Fruit fly (Drosophila melanogaster) whole organism, embryonic: ENCODE data around the gene Mec2.

Experiments used
- Asciz ChIP-seq: fragments of 200-800 bp; sonication (Bioruptor generic); optimal IDR thresholded peaks from 2 replicates; lab custom pipeline; 2017; ENCODE audit warnings: missing biosample characterization, mild to moderate bottlenecking, missing genetic modification characterization, missing genetic modification reagents
- CG10321 ChIP-seq: fragments of 200-800 bp; sonication (Bioruptor generic); IDR thresholded peaks from 2 replicates; pipeline ENCODE4 v1.3.6; 2022; ENCODE audit warnings: missing biosample characterization, missing genetic modification characterization
- CG11398 ChIP-seq: fragments of 200-800 bp; sonication (Bioruptor generic); optimal IDR thresholded peaks from 2 replicates; lab custom pipeline; 2016; ENCODE audit warnings: missing biosample characterization, missing genetic modification characterization
- CG12219 ChIP-seq: fragments of 200-800 bp; sonication (Bioruptor generic); optimal IDR thresholded peaks from 3 replicates; lab custom pipeline; 2018; ENCODE audit warnings: missing biosample characterization, mild to moderate bottlenecking, missing genetic modification characterization
- CG1647 ChIP-seq: fragments of 200-800 bp; sonication (Bioruptor generic); optimal IDR thresholded peaks from 3 replicates; lab custom pipeline; 2016; ENCODE audit warnings: missing biosample characterization, missing genetic modification characterization
- CG16815 ChIP-seq: fragments of 200-800 bp; sonication (Bioruptor generic); optimal IDR thresholded peaks from 3 replicates; lab custom pipeline; 2017; ENCODE audit warnings: missing biosample characterization, mild to moderate bottlenecking, missing genetic modification characterization
- CG2712 ChIP-seq: fragments of 200-800 bp; optimal IDR thresholded peaks from 3 replicates; lab custom pipeline; 2019; ENCODE audit warnings: missing biosample characterization, mild to moderate bottlenecking, missing genetic modification characterization, moderate library complexity
- CG30431 ChIP-seq: fragments of 200-800 bp; sonication (Bioruptor generic); optimal IDR thresholded peaks from 2 replicates; lab custom pipeline; 2017; ENCODE audit warnings: missing biosample characterization, missing genetic modification characterization
- CG31365 ChIP-seq: fragments of 200-800 bp; sonication (Bioruptor generic); optimal IDR thresholded peaks from 2 replicates; lab custom pipeline; 2018; ENCODE audit warnings: missing biosample characterization, mild to moderate bottlenecking, missing genetic modification characterization
- CG32772 ChIP-seq: fragments of 200-800 bp; sonication (Bioruptor generic); IDR thresholded peaks from 2 replicates; pipeline ENCODE4 v1.3.6; 2022; ENCODE audit warnings: missing biosample characterization, missing genetic modification characterization
- CG3838 ChIP-seq: fragments of 200-800 bp; sonication (Bioruptor generic); optimal IDR thresholded peaks from 3 replicates; lab custom pipeline; 2016; ENCODE audit warnings: missing biosample characterization, missing genetic modification characterization
- CG42726 ChIP-seq: fragments of 200-800 bp; sonication (Bioruptor generic); IDR thresholded peaks from 2 replicates; pipeline ENCODE4 v1.3.6; 2022; ENCODE audit warnings: missing biosample characterization, missing genetic modification characterization; ENCODE audit not compliant: partially characterized antibody
- CG4617 ChIP-seq: fragments of 200-800 bp; sonication (Bioruptor generic); optimal IDR thresholded peaks from 3 replicates; lab custom pipeline; 2016; ENCODE audit warnings: missing biosample characterization, missing genetic modification characterization, borderline replicate concordance
- CG4707 ChIP-seq: fragments of 200-800 bp; sonication (Bioruptor generic); optimal IDR thresholded peaks from 2 replicates; lab custom pipeline; 2018; ENCODE audit warnings: missing biosample characterization, mild to moderate bottlenecking, missing genetic modification characterization, moderate library complexity
- CG5245 ChIP-seq: fragments of 200-800 bp; sonication (Bioruptor generic); optimal IDR thresholded peaks from 3 replicates; lab custom pipeline; 2016; ENCODE audit warnings: missing biosample characterization, missing genetic modification characterization
- CG6765 ChIP-seq: fragments of 200-800 bp; sonication (Bioruptor generic); optimal IDR thresholded peaks from 3 replicates; lab custom pipeline; 2017; ENCODE audit warnings: missing biosample characterization, mild to moderate bottlenecking, missing genetic modification characterization
- CG7745 ChIP-seq: fragments of 200-800 bp; sonication (Bioruptor generic); optimal IDR thresholded peaks from 2 replicates; lab custom pipeline; 2018; ENCODE audit warnings: missing biosample characterization, mild to moderate bottlenecking, missing genetic modification characterization, moderate library complexity
- CG8281 ChIP-seq: fragments of 200-800 bp; sonication (Bioruptor generic); optimal IDR thresholded peaks from 2 replicates; lab custom pipeline; 2018; ENCODE audit warnings: missing biosample characterization, mild to moderate bottlenecking, missing genetic modification characterization, moderate library complexity
- CG8765 ChIP-seq: fragments of 200-800 bp; sonication (Bioruptor generic); IDR thresholded peaks from 2 replicates; pipeline ENCODE4 v1.3.6; 2022; ENCODE audit warnings: missing biosample characterization, missing genetic modification characterization
- Dbx ChIP-seq: fragments of 200-800 bp; sonication (Bioruptor generic); IDR thresholded peaks from 3 replicates; pipeline ENCODE4 v1.3.6; 2022; ENCODE audit warnings: missing biosample characterization, missing genetic modification characterization
- Dfd ChIP-seq, 2 experiments: fragments of >200 bp; optimal IDR thresholded peaks; 2 replicates each; lab custom pipeline; 2017; ENCODE audit warnings: missing biosample characterization in 2 of 2, missing genetic modification characterization in 2 of 2
- Dip2 ChIP-seq: fragments of 200-800 bp; sonication (Bioruptor generic); IDR thresholded peaks from 2 replicates; pipeline ENCODE4 v1.3.6; 2022; ENCODE audit warnings: missing biosample characterization, missing genetic modification characterization
- E2f1 ChIP-seq: fragments of 200-800 bp; sonication (Bioruptor generic); IDR thresholded peaks from 2 replicates; pipeline ENCODE4 v1.3.6; 2022; ENCODE audit warnings: missing biosample characterization, missing genetic modification characterization
- Elba2 ChIP-seq: fragments of 200-800 bp; sonication (Bioruptor generic); optimal IDR thresholded peaks from 3 replicates; lab custom pipeline; 2016; ENCODE audit warnings: missing biosample characterization, missing genetic modification characterization
- Hey ChIP-seq: fragments of 200-800 bp; sonication (Bioruptor generic); optimal IDR thresholded peaks from 3 replicates; lab custom pipeline; 2018; ENCODE audit warnings: missing biosample characterization, mild to moderate bottlenecking, missing genetic modification characterization
- Meics ChIP-seq: fragments of 200-800 bp; sonication (Bioruptor generic); optimal IDR thresholded peaks from 2 replicates; lab custom pipeline; 2017; ENCODE audit warnings: missing biosample characterization, mild to moderate bottlenecking, missing genetic modification characterization
- Pdp1 ChIP-seq, 2 experiments: fragments of 200-800 bp; sonication (Bioruptor generic); optimal IDR thresholded peaks; 3 replicates each; lab custom pipeline; 2016; ENCODE audit warnings: missing biosample characterization in 2 of 2, missing genetic modification characterization in 2 of 2, mild to moderate bottlenecking in 1 of 2, moderate library complexity in 1 of 2
- Sox102F ChIP-seq: fragments of 200-800 bp; sonication (Bioruptor generic); optimal IDR thresholded peaks from 2 replicates; lab custom pipeline; 2018; ENCODE audit warnings: missing biosample characterization, mild to moderate bottlenecking, missing genetic modification characterization, moderate library complexity
- Stat92E ChIP-seq, 3 experiments: fragments of >200 bp in 2 of 3; fragments of 200-800 bp in 1 of 3; sonication (Bioruptor generic) in 1 of 3; optimal IDR thresholded peaks; 2 replicates each; lab custom pipeline; 2017 to 2019; ENCODE audit warnings: missing biosample characterization in 3 of 3, missing genetic modification characterization in 3 of 3, mild to moderate bottlenecking in 1 of 3, moderate library complexity in 1 of 3
- TFAM ChIP-seq: fragments of 200-800 bp; sonication (Bioruptor generic); optimal IDR thresholded peaks from 2 replicates; lab custom pipeline; 2017; ENCODE audit warnings: missing biosample characterization, missing genetic modification characterization, inconsistent platforms
- al ChIP-seq: fragments of 200-800 bp; sonication (Bioruptor generic); IDR thresholded peaks from 2 replicates; pipeline ENCODE4 v1.3.6; 2022; ENCODE audit warnings: missing biosample characterization, missing genetic modification characterization
- aop ChIP-seq: fragments of 200-800 bp; sonication (Bioruptor generic); IDR thresholded peaks from 2 replicates; pipeline ENCODE4 v1.3.6; 2022; ENCODE audit warnings: missing biosample characterization, missing genetic modification characterization
- bbx ChIP-seq: fragments of 200-800 bp; sonication (Bioruptor generic); IDR thresholded peaks from 2 replicates; pipeline ENCODE4 v1.3.6; 2022; ENCODE audit warnings: missing biosample characterization, missing genetic modification characterization; ENCODE audit not compliant: partially characterized antibody
- dati ChIP-seq: fragments of 200-800 bp; sonication (Bioruptor generic); IDR thresholded peaks from 2 replicates; pipeline ENCODE4 v1.3.6; 2022; ENCODE audit warnings: missing biosample characterization, missing genetic modification characterization
- disco-r ChIP-seq: fragments of 200-800 bp; sonication (Bioruptor generic); optimal IDR thresholded peaks from 2 replicates; lab custom pipeline; 2016; ENCODE audit warnings: missing biosample characterization, missing genetic modification characterization
- fu2 ChIP-seq: fragments of 200-800 bp; sonication (Bioruptor generic); optimal IDR thresholded peaks from 2 replicates; lab custom pipeline; 2016; ENCODE audit warnings: missing biosample characterization, missing genetic modification characterization
- gcm ChIP-seq: fragments of 200-800 bp; sonication (Bioruptor generic); optimal IDR thresholded peaks from 2 replicates; lab custom pipeline; 2019; ENCODE audit warnings: missing biosample characterization, mild to moderate bottlenecking, missing genetic modification characterization, moderate library complexity
- kni ChIP-seq: fragments of 200-800 bp; sonication (Bioruptor generic); optimal IDR thresholded peaks from 3 replicates; lab custom pipeline; 2017; ENCODE audit warnings: mild to moderate bottlenecking, missing biosample characterization, missing genetic modification reagents, missing genetic modification characterization
- lbe ChIP-seq: fragments of 200-800 bp; sonication (Bioruptor generic); optimal IDR thresholded peaks from 2 replicates; lab custom pipeline; 2016; ENCODE audit warnings: missing biosample characterization, mild to moderate bottlenecking, missing genetic modification characterization
- maf-S ChIP-seq: fragments of 200-800 bp; sonication (Bioruptor generic); optimal IDR thresholded peaks from 2 replicates; lab custom pipeline; 2016; ENCODE audit warnings: missing biosample characterization, missing genetic modification characterization
- salm ChIP-seq: fragments of 200-800 bp; sonication (Bioruptor generic); optimal IDR thresholded peaks from 2 replicates; lab custom pipeline; 2018; ENCODE audit warnings: missing biosample characterization, mild to moderate bottlenecking, missing genetic modification characterization
- seq ChIP-seq: fragments of 200-800 bp; sonication (Bioruptor generic); IDR thresholded peaks from 2 replicates; pipeline ENCODE4 v1.3.6; 2022; ENCODE audit warnings: missing biosample characterization, missing genetic modification characterization
- tap ChIP-seq: fragments of 200-800 bp; optimal IDR thresholded peaks from 3 replicates; lab custom pipeline; 2019; ENCODE audit warnings: missing biosample characterization, mild to moderate bottlenecking, missing genetic modification characterization, moderate library complexity
- tll ChIP-seq, 2 experiments: fragments of 200-800 bp in 1 of 2; fragments of >200 bp in 1 of 2; sonication (Bioruptor generic) in 1 of 2; optimal IDR thresholded peaks; 2 replicates each; lab custom pipeline; 2017 to 2019; ENCODE audit warnings: missing biosample characterization in 2 of 2, missing genetic modification characterization in 2 of 2, mild to moderate bottlenecking in 1 of 2, moderate library complexity in 1 of 2
- trh ChIP-seq: fragments of 200-800 bp; sonication (Bioruptor generic); optimal IDR thresholded peaks from 2 replicates; lab custom pipeline; 2016; ENCODE audit warnings: missing biosample characterization, missing genetic modification characterization
- twi ChIP-seq: fragments of 200-800 bp; optimal IDR thresholded peaks from 2 replicates; lab custom pipeline; 2019; ENCODE audit warnings: missing biosample characterization, mild to moderate bottlenecking, missing genetic modification characterization, moderate library complexity
- vnd ChIP-seq: fragments of 200-800 bp; sonication (Bioruptor generic); IDR thresholded peaks from 3 replicates; pipeline ENCODE4 v1.3.6; 2022; ENCODE audit warnings: missing biosample characterization, missing genetic modification characterization; ENCODE audit not compliant: partially characterized antibody
- wek ChIP-seq: fragments of 200-800 bp; sonication (Bioruptor generic); optimal IDR thresholded peaks from 3 replicates; lab custom pipeline; 2018; ENCODE audit warnings: missing biosample characterization, mild to moderate bottlenecking, missing genetic modification characterization, moderate library complexity
- yki ChIP-seq: fragments of >200 bp; optimal IDR thresholded peaks from 3 replicates; lab custom pipeline; 2018
- zen2 ChIP-seq: fragments of 200-800 bp; sonication (Bioruptor generic); IDR thresholded peaks from 3 replicates; pipeline ENCODE4 v1.3.6; 2022; ENCODE audit warnings: missing biosample characterization, missing genetic modification characterization; ENCODE audit not compliant: partially characterized antibody

Gene Mec2

dm6 chrX:19155922-19156437 lies 31.9 kb upstream of the Mec2 start (continued):
- TF ChIP-seq CG5245 (GFP tag; lab: Kevin White, UChicago) (peak; percentile 51), CG11398 (no peak), Stat92E (GFP tag; optimal IDR thresholded peaks at IDR 0.05; lab: Kevin White, UChicago) (peak in 1 of 3 experiments; percentile 85), Hey (tag; lab: Kevin White, UChicago) (no peak), wek (GFP tag; lab: Kevin White, UChicago) (no peak), Pdp1 (GFP tag; optimal IDR thresholded peaks at IDR 0.05; lab: Kevin White, UChicago) (peak; percentile 35 to 72), lbe (GFP tag; lab: Kevin White, UChicago) (peak; percentile 78), kni (GFP tag; lab: Kevin White, UChicago) (peak; percentile 92), CG16815 (GFP tag; lab: Kevin White, UChicago) (peak; percentile 90), al (GFP tag; lab: Robert Waterston, UW) (peak; percentile 79), CG3838 (no peak), CG4707 (GFP tag; lab: Kevin White, UChicago) (peak; percentile 36), CG8765 (peak; percentile 90), TFAM (GFP tag; lab: Kevin White, UChicago) (peak; percentile 50), CG6765 (GFP tag; lab: Kevin White, UChicago) (no peak), aop (GFP tag; lab: Robert Waterston, UW) (no peak), gcm (GFP tag; lab: Kevin White, UChicago) (peak; percentile 85), CG31365 (no peak), CG42726 (no peak), CG32772 (GFP tag; lab: Robert Waterston, UW) (peak; percentile 82), CG12219 (GFP tag; lab: Kevin White, UChicago) (peak; percentile 51), CG8281 (tag; lab: Kevin White, UChicago) (peak; percentile 38), yki (lab: Kevin White, UChicago) (no peak), Elba2 (GFP tag; lab: Kevin White, UChicago) (peak; percentile 67), Asciz (peak; percentile 54), zen2 (GFP tag; lab: Robert Waterston, UW) (no peak), dati (GFP tag; lab: Robert Waterston, UW) (no peak), CG7745 (tag; lab: Kevin White, UChicago) (peak; percentile 89), seq (GFP tag; lab: Robert Waterston, UW) (no peak), tll (GFP tag; optimal IDR thresholded peaks at IDR 0.05; lab: Kevin White, UChicago) (no peak), CG30431 (peak; percentile 81), Dip2 (GFP tag; lab: Robert Waterston, UW) (no peak), CG1647 (GFP tag; lab: Kevin White, UChicago) (peak; percentile 34), salm (tag; lab: Kevin White, UChicago) (peak; percentile 55), Dbx (GFP tag; lab: Robert Waterston, UW) (peak; percentile 85), CG10321 (GFP tag; lab: Robert Waterston, UW) (no peak), fu2 (GFP tag; lab: Kevin White, UChicago) (no peak), disco-r (GFP tag; lab: Kevin White, UChicago) (no peak), CG4617 (GFP tag; lab: Kevin White, UChicago) (peak; percentile 26), vnd (GFP tag; lab: Robert Waterston, UW) (no peak), CG2712 (tag; lab: Kevin White, UChicago) (peak; percentile 95), Meics (GFP tag; lab: Kevin White, UChicago) (peak; percentile 76), maf-S (GFP tag; lab: Kevin White, UChicago) (no peak), trh (GFP tag; lab: Kevin White, UChicago) (peak; percentile 62), Dfd (GFP tag; optimal IDR thresholded peaks at IDR 0.05; lab: Kevin White, UChicago) (no peak), Sox102F (peak; percentile 56), E2f1 (GFP tag; lab: Robert Waterston, UW) (peak; percentile 78), tap (tag; lab: Kevin White, UChicago) (peak; percentile 73), twi (tag; lab: Kevin White, UChicago) (peak; percentile 74), bbx (GFP tag; lab: Robert Waterston, UW) (no peak)
